Worm (Caenorhabditis elegans) whole organism, late embryonic: ENCODE measurements around the gene T15B7.14.

Experiments
- C38D4.7 ChIP-seq: fragments of 200-800 bp; sonication (Bioruptor generic); optimal IDR thresholded peaks from 2 replicates; lab custom pipeline; 2018; ENCODE audit warnings: mild to moderate bottlenecking, missing genetic modification characterization, moderate library complexity, missing compliant biosample characterization
- Y22D7AL.16 ChIP-seq: sonication (generic microtip); optimal IDR thresholded peaks from 2 replicates; lab custom pipeline; 2016; ENCODE audit warnings: missing genetic modification characterization, missing compliant biosample characterization
- ahr-1 ChIP-seq: sonication (generic microtip); optimal IDR thresholded peaks from 2 replicates; lab custom pipeline; 2016; ENCODE audit warnings: missing genetic modification characterization, missing compliant biosample characterization
- ceh-30 ChIP-seq: fragments of 150-350 bp; optimal IDR thresholded peaks from 2 replicates; lab custom pipeline; 2014; ENCODE audit warnings: missing biosample characterization, missing genetic modification characterization
- ceh-45 ChIP-seq: fragments of 200-800 bp; sonication (Bioruptor generic); IDR thresholded peaks from 2 replicates; pipeline ENCODE4 v1.3.6; 2022; ENCODE audit warnings: missing genetic modification reagents, missing genetic modification characterization, missing compliant biosample characterization
- fkh-10 ChIP-seq: fragments of 150-350 bp; optimal IDR thresholded peaks from 2 replicates; lab custom pipeline; 2014; ENCODE audit warnings: missing biosample characterization, missing genetic modification reagents, missing genetic modification characterization
- pha-2 ChIP-seq: sonication (generic microtip); optimal IDR thresholded peaks from 2 replicates; lab custom pipeline; 2017; ENCODE audit warnings: mild to moderate bottlenecking, missing genetic modification characterization, missing compliant biosample characterization
- pqm-1 ChIP-seq: sonication (generic microtip); optimal IDR thresholded peaks from 2 replicates; lab custom pipeline; 2016; ENCODE audit warnings: missing genetic modification characterization, missing compliant biosample characterization

Gene T15B7.14

ce11 chrV:6783044-6783625, 52.0 kb downstream of the T15B7.14 start:
- no peak for TF ChIP-seq pqm-1 (tag; lab: Kevin White, UChicago)
- TF ChIP-seq, all 69 proteins: peak for 0

ce11 chrV:6782260-6782659, 52.9 kb downstream of the T15B7.14 start:
- TF ChIP-seq pha-2 (tag; lab: Kevin White, UChicago): no peak
- TF ChIP-seq ceh-30: no peak
- TF ChIP-seq C38D4.7 (GFP tag; lab: Kevin White, UChicago): no peak
- no peak for TF ChIP-seq ahr-1 (tag; lab: Kevin White, UChicago)
- no peak for TF ChIP-seq ceh-45 (GFP tag; lab: Robert Waterston, UW)
- TF ChIP-seq fkh-10 (GFP tag; lab: Kevin White, UChicago): no peak
- TF ChIP-seq Y22D7AL.16 (tag; lab: Kevin White, UChicago): no peak
